Worm (Caenorhabditis elegans): ENCODE results near the gene mlc-3.

ce11 chrIII:5588746-5589145 is 23.9 kb downstream of the mlc-3 start:
- no peak for TF ChIP-seq F10B5.3 (tag; optimal IDR thresholded peaks at IDR 0.05)
- no peak for TF ChIP-seq mdt-29 (GFP tag; IDR thresholded peaks at IDR 0.05)
- TF ChIP-seq skn-1 (tag; optimal IDR thresholded peaks at IDR 0.05), result no peak
- no peak for TF ChIP-seq F49E8.2 (tag; optimal IDR thresholded peaks at IDR 0.05; ENCODE audit: borderline replicate concordance)
- TF ChIP-seq pha-4 (GFP tag; IDR thresholded peaks at IDR 0.05), result no peak
- TF ChIP-seq pha-4 (tag; optimal IDR thresholded peaks at IDR 0.05), result no peak
- TF ChIP-seq lin-13 (GFP tag; optimal IDR thresholded peaks at IDR 0.05), result no peak
- no peak for TF ChIP-seq Y5F2A.4 (GFP tag; optimal IDR thresholded peaks at IDR 0.05)
- no peak for TF ChIP-seq daf-8 (GFP tag; IDR thresholded peaks at IDR 0.05)
- TF ChIP-seq nhr-11 (tag; optimal IDR thresholded peaks at IDR 0.05), result no peak
- no peak for TF ChIP-seq nhr-10 (tag; optimal IDR thresholded peaks at IDR 0.05)
